Fruit fly (Drosophila melanogaster) whole organism, adult: ENCODE data around the gene IPIP.

Source experiments
- CG11617 ChIP-seq: fragments of 200-800 bp; sonication (Bioruptor generic); optimal IDR thresholded peaks from 2 replicates; lab custom pipeline; 2017; ENCODE audit warnings: mild to moderate bottlenecking, missing biosample characterization, missing genetic modification reagents, missing genetic modification characterization
- CG12768 ChIP-seq: fragments of 200-800 bp; sonication (Bioruptor generic); optimal IDR thresholded peaks from 2 replicates; lab custom pipeline; 2017; ENCODE audit warnings: missing biosample characterization, missing genetic modification characterization, mild to moderate bottlenecking, moderate library complexity, missing genetic modification reagents
- CG14711 ChIP-seq: fragments of 200-800 bp; sonication (Bioruptor generic); optimal IDR thresholded peaks from 2 replicates; lab custom pipeline; 2018; ENCODE audit warnings: missing biosample characterization, mild to moderate bottlenecking, missing genetic modification characterization, moderate library complexity
- CG1620 ChIP-seq: fragments of 200-800 bp; sonication (Bioruptor generic); optimal IDR thresholded peaks from 2 replicates; lab custom pipeline; 2016; ENCODE audit warnings: missing biosample characterization, missing genetic modification characterization
- CG33017 ChIP-seq: fragments of 200-800 bp; sonication (Bioruptor generic); optimal IDR thresholded peaks from 2 replicates; lab custom pipeline; 2018; ENCODE audit warnings: missing biosample characterization, mild to moderate bottlenecking, missing genetic modification characterization, moderate library complexity
- CG5204 ChIP-seq: fragments of 200-800 bp; sonication (Bioruptor generic); optimal IDR thresholded peaks from 2 replicates; lab custom pipeline; 2016; ENCODE audit warnings: missing biosample characterization, missing genetic modification characterization
- CG7045 ChIP-seq: fragments of 200-800 bp; sonication (Bioruptor generic); optimal IDR thresholded peaks from 2 replicates; lab custom pipeline; 2017; ENCODE audit warnings: missing biosample characterization, mild to moderate bottlenecking, missing genetic modification characterization
- CG7101 ChIP-seq: fragments of 200-800 bp; sonication (Bioruptor generic); optimal IDR thresholded peaks from 2 replicates; lab custom pipeline; 2018; ENCODE audit warnings: missing biosample characterization, mild to moderate bottlenecking, missing genetic modification characterization, moderate library complexity
- Clk ChIP-seq: fragments of 200-800 bp; sonication (Bioruptor generic); optimal IDR thresholded peaks from 2 replicates; lab custom pipeline; 2017; ENCODE audit warnings: missing biosample characterization, missing genetic modification characterization
- Crg-1 ChIP-seq: fragments of 200-800 bp; sonication (Bioruptor generic); optimal IDR thresholded peaks from 2 replicates; lab custom pipeline; 2016; ENCODE audit warnings: missing biosample characterization, missing genetic modification characterization
- Hr96 ChIP-seq: fragments of 200-800 bp; sonication (Bioruptor generic); optimal IDR thresholded peaks from 2 replicates; lab custom pipeline; 2016; ENCODE audit warnings: missing biosample characterization, missing genetic modification characterization
- Mnt ChIP-seq: fragments of 200-800 bp; sonication (Bioruptor generic); optimal IDR thresholded peaks from 2 replicates; lab custom pipeline; 2016; ENCODE audit warnings: missing biosample characterization, mild to moderate bottlenecking, missing genetic modification characterization
- bab1 ChIP-seq: fragments of 200-800 bp; sonication (Bioruptor generic); optimal IDR thresholded peaks from 3 replicates; lab custom pipeline; 2019; ENCODE audit warnings: missing biosample characterization, mild to moderate bottlenecking, missing genetic modification characterization, moderate library complexity
- cic ChIP-seq: fragments of 200-800 bp; sonication (Bioruptor generic); optimal IDR thresholded peaks from 2 replicates; lab custom pipeline; 2017; ENCODE audit warnings: missing biosample characterization, mild to moderate bottlenecking, missing genetic modification characterization, moderate library complexity
- cnc ChIP-seq, 2 experiments: fragments of >200 bp; optimal IDR thresholded peaks; 2 replicates each; lab custom pipeline; 2017
- kay ChIP-seq: fragments of 200-800 bp; sonication (Bioruptor generic); peaks from one replicate; lab custom pipeline; 2016; ENCODE audit warnings: missing biosample characterization, missing genetic modification characterization, borderline replicate concordance
- ovo ChIP-seq: fragments of 200-800 bp; sonication (Bioruptor generic); optimal IDR thresholded peaks from 2 replicates; lab custom pipeline; 2016; ENCODE audit warnings: missing biosample characterization, missing genetic modification characterization
- pad ChIP-seq: fragments of 200-800 bp; sonication (Bioruptor generic); optimal IDR thresholded peaks from 3 replicates; lab custom pipeline; 2017; ENCODE audit warnings: missing biosample characterization, missing genetic modification characterization, mild to moderate bottlenecking, moderate library complexity, missing genetic modification reagents
- tj ChIP-seq: fragments of 200-800 bp; sonication (Bioruptor generic); optimal IDR thresholded peaks from 3 replicates; lab custom pipeline; 2017; ENCODE audit warnings: missing biosample characterization, mild to moderate bottlenecking, missing genetic modification characterization, moderate library complexity
- toe ChIP-seq: fragments of 200-800 bp; sonication (Bioruptor generic); optimal IDR thresholded peaks from 2 replicates; lab custom pipeline; 2016; ENCODE audit warnings: missing biosample characterization, missing genetic modification characterization

Gene IPIP

dm6 chr2L:6090786-6091716, 43.2 kb downstream of the IPIP start, which contains the start of gene CG45075:
TSS of gene CG45075 (plus strand) at chr2L:6091412.
- no peak for TF ChIP-seq CG12768 (GFP tag; lab: Kevin White, UChicago)
- TF ChIP-seq kay (GFP tag; lab: Kevin White, UChicago): peak; percentile 88

- TF ChIP-seq cic (GFP tag; lab: Kevin White, UChicago) (no peak), CG7101 (tag; lab: Kevin White, UChicago) (no peak), toe (no peak), Hr96 (GFP tag; lab: Kevin White, UChicago) (no peak), CG5204 (GFP tag; lab: Kevin White, UChicago) (no peak), pad (GFP tag; lab: Kevin White, UChicago) (no peak), Mnt (no peak), CG1620 (GFP tag; lab: Kevin White, UChicago) (no peak), CG14711 (no peak), cnc (optimal IDR thresholded peaks at IDR 0.05; lab: Kevin White, UChicago) (no peak), Crg-1 (no peak), CG12768 (GFP tag; lab: Kevin White, UChicago) (no peak), ovo (no peak), Clk (GFP tag; lab: Kevin White, UChicago) (no peak), kay (GFP tag; lab: Kevin White, UChicago) (no peak), tj (GFP tag; lab: Kevin White, UChicago) (no peak), CG7045 (GFP tag; lab: Kevin White, UChicago) (no peak), CG33017 (no peak)
These were observed 44.5 kb downstream of the IPIP start for dm6 chr2L:6092300-6092699.

dm6 chr2L:6098479-6099269, 50.9 kb downstream of the IPIP start, which contains the start of gene CG9175:
TSS of gene CG9175 (minus strand) at chr2L:6098966.
- TF ChIP-seq bab1 (GFP tag; lab: Kevin White, UChicago) (peak; percentile 87), toe (no peak), tj (GFP tag; lab: Kevin White, UChicago) (no peak), CG7101 (tag; lab: Kevin White, UChicago) (peak; percentile 10), CG12768 (GFP tag; lab: Kevin White, UChicago) (no peak), CG33017 (peak; percentile 48), Clk (GFP tag; lab: Kevin White, UChicago) (no peak), pad (GFP tag; lab: Kevin White, UChicago) (no peak), cic (GFP tag; lab: Kevin White, UChicago) (peak; percentile 73), Crg-1 (no peak), CG11617 (GFP tag; lab: Kevin White, UChicago) (peak; percentile 36), kay (GFP tag; lab: Kevin White, UChicago) (no peak), CG1620 (GFP tag; lab: Kevin White, UChicago) (peak; percentile 52), ovo (peak; percentile 29), CG5204 (GFP tag; lab: Kevin White, UChicago) (no peak), cnc (optimal IDR thresholded peaks at IDR 0.05; lab: Kevin White, UChicago) (no peak), CG14711 (no peak), Hr96 (GFP tag; lab: Kevin White, UChicago) (no peak), CG7045 (GFP tag; lab: Kevin White, UChicago) (no peak), Mnt (peak; percentile 65)

dm6 chr2L:6099270-6099644, 51.5 kb downstream of the IPIP start:
- TF ChIP-seq pad (GFP tag; lab: Kevin White, UChicago): no peak
- no peak for TF ChIP-seq CG33017
- no peak for TF ChIP-seq tj (GFP tag; lab: Kevin White, UChicago)
- no peak for TF ChIP-seq cic (GFP tag; lab: Kevin White, UChicago)
- TF ChIP-seq kay (GFP tag; lab: Kevin White, UChicago): peak; percentile 81
